Fruit fly (Drosophila melanogaster) S2 (cell line): ENCODE data around the gene CG11248.

Source experiments
- CG8478 ChIP-seq: fragments of >200 bp; optimal IDR thresholded peaks from 2 replicates; lab custom pipeline; 2018
- CTCF ChIP-seq, 2 experiments: fragments of >200 bp; optimal IDR thresholded peaks; 2 replicates each; lab custom pipeline; 2018

DNA sequence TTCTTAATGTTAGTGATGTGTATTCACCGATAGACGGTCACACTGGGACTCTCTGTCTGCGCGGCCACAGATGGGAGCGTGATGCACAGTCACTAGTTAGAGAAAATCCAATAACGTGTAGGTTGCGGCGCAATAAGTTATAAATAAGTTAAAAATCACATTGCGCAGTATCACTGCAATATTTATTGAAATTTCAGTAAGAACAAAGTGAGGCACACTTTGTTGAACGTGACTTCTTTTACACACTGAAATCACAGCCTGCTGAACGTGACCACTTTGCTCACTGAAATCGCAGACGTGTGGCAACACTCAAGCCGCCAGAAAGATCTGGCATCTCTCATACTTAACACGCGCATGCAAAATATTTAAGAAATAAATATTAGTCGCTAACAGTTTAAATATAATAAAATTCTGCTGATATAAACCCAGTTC, 48.8 kb downstream of the CG11248 start, which contains the start of the genes CG11247 and Polr2H:
- TF ChIP-seq CTCF (optimal IDR thresholded peaks at IDR 0.05; lab: Kevin White, UChicago) (peak in 1 of 2 experiments; percentile 41), CG8478 (no peak)
